Fruit fly (Drosophila melanogaster) whole organism, embryonic: Measurements from ENCODE around the gene sro.

Source experiments
- Abd-B ChIP-seq: fragments of 200-800 bp; sonication (Bioruptor generic); optimal IDR thresholded peaks from 2 replicates; lab custom pipeline; 2018; ENCODE audit warnings: missing biosample characterization, mild to moderate bottlenecking, missing genetic modification characterization, moderate library complexity
- Bgb ChIP-seq: fragments of 200-800 bp; sonication (Bioruptor generic); IDR thresholded peaks from 2 replicates; pipeline ENCODE4 v1.3.6; 2022; ENCODE audit warnings: missing biosample characterization, missing genetic modification characterization; ENCODE audit not compliant: partially characterized antibody
- CG11085 ChIP-seq: fragments of 200-800 bp; sonication (Bioruptor generic); IDR thresholded peaks from 2 replicates; pipeline ENCODE4 v1.3.6; 2022; ENCODE audit warnings: missing biosample characterization, missing genetic modification characterization
- CG11456 ChIP-seq: fragments of 200-800 bp; sonication (Bioruptor generic); IDR thresholded peaks from 3 replicates; pipeline ENCODE4 v1.3.6; 2022; ENCODE audit warnings: missing biosample characterization, missing genetic modification characterization
- CG13287 ChIP-seq: fragments of 200-800 bp; sonication (Bioruptor generic); IDR thresholded peaks from 2 replicates; pipeline ENCODE4 v1.3.6; 2022; ENCODE audit warnings: missing biosample characterization, missing genetic modification characterization; ENCODE audit not compliant: partially characterized antibody
- CG14965 ChIP-seq: fragments of 200-800 bp; sonication (Bioruptor generic); optimal IDR thresholded peaks from 2 replicates; lab custom pipeline; 2016; ENCODE audit warnings: missing biosample characterization, missing genetic modification characterization, borderline replicate concordance
- CG15514 ChIP-seq: fragments of 200-800 bp; sonication (Bioruptor generic); optimal IDR thresholded peaks from 3 replicates; lab custom pipeline; 2017; ENCODE audit warnings: missing biosample characterization, missing genetic modification characterization, mild to moderate bottlenecking, moderate library complexity, missing genetic modification reagents
- CG16815 ChIP-seq: fragments of 200-800 bp; sonication (Bioruptor generic); optimal IDR thresholded peaks from 3 replicates; lab custom pipeline; 2017; ENCODE audit warnings: missing biosample characterization, mild to moderate bottlenecking, missing genetic modification characterization
- CG17328 ChIP-seq: fragments of 200-800 bp; sonication (Bioruptor generic); IDR thresholded peaks from 2 replicates; pipeline ENCODE4 v1.3.6; 2022; ENCODE audit warnings: missing biosample characterization, missing genetic modification characterization
- CG17359 ChIP-seq: fragments of 200-800 bp; sonication (Bioruptor generic); optimal IDR thresholded peaks from 3 replicates; lab custom pipeline; 2018; ENCODE audit warnings: missing biosample characterization, mild to moderate bottlenecking, missing genetic modification characterization, moderate library complexity
- CG18011 ChIP-seq: fragments of 200-800 bp; sonication (Bioruptor generic); optimal IDR thresholded peaks from 2 replicates; lab custom pipeline; 2017; ENCODE audit warnings: missing biosample characterization, missing genetic modification characterization, mild to moderate bottlenecking, moderate library complexity, missing genotype
- CG2116 ChIP-seq: fragments of 200-800 bp; sonication (Bioruptor generic); optimal IDR thresholded peaks from 3 replicates; lab custom pipeline; 2018; ENCODE audit warnings: missing biosample characterization, mild to moderate bottlenecking, missing genetic modification characterization
- CG32772 ChIP-seq: fragments of 200-800 bp; sonication (Bioruptor generic); IDR thresholded peaks from 2 replicates; pipeline ENCODE4 v1.3.6; 2022; ENCODE audit warnings: missing biosample characterization, missing genetic modification characterization
- CG34224 ChIP-seq: fragments of 200-800 bp; sonication (Bioruptor generic); IDR thresholded peaks from 3 replicates; pipeline ENCODE4 v1.3.6; 2022; ENCODE audit warnings: missing biosample characterization, missing genetic modification characterization; ENCODE audit not compliant: partially characterized antibody
- CG3838 ChIP-seq: fragments of 200-800 bp; sonication (Bioruptor generic); optimal IDR thresholded peaks from 3 replicates; lab custom pipeline; 2016; ENCODE audit warnings: missing biosample characterization, missing genetic modification characterization
- CG4730 ChIP-seq: fragments of 200-800 bp; sonication (Bioruptor generic); IDR thresholded peaks from 2 replicates; pipeline ENCODE4 v1.3.6; 2022; ENCODE audit warnings: missing biosample characterization, missing genetic modification characterization
- CG4820 ChIP-seq: fragments of 200-800 bp; sonication (Bioruptor generic); optimal IDR thresholded peaks from 3 replicates; lab custom pipeline; 2016; ENCODE audit warnings: missing biosample characterization, missing genetic modification characterization
- CG8924 ChIP-seq: fragments of 200-800 bp; optimal IDR thresholded peaks from 3 replicates; lab custom pipeline; 2019; ENCODE audit warnings: missing biosample characterization, mild to moderate bottlenecking, missing genetic modification characterization, moderate library complexity
- CG9609 ChIP-seq: fragments of 200-800 bp; sonication (Bioruptor generic); optimal IDR thresholded peaks from 3 replicates; lab custom pipeline; 2016; ENCODE audit warnings: missing biosample characterization, missing genetic modification characterization
- CG9727 ChIP-seq: fragments of 200-800 bp; sonication (Bioruptor generic); optimal IDR thresholded peaks from 3 replicates; lab custom pipeline; 2017; ENCODE audit warnings: missing biosample characterization, mild to moderate bottlenecking, missing genetic modification characterization
- CHES-1-like ChIP-seq: fragments of 200-800 bp; sonication (Bioruptor generic); optimal IDR thresholded peaks from 2 replicates; lab custom pipeline; 2016; ENCODE audit warnings: missing biosample characterization, missing genetic modification characterization
- CTCF ChIP-seq: fragments of 200-800 bp; sonication (Bioruptor generic); optimal IDR thresholded peaks from 2 replicates; lab custom pipeline; 2017; ENCODE audit warnings: missing biosample characterization, mild to moderate bottlenecking, missing genetic modification characterization, moderate library complexity
- Dll ChIP-seq: fragments of 200-800 bp; sonication (Bioruptor generic); IDR thresholded peaks from 4 replicates; pipeline ENCODE4 v1.3.6; 2022; ENCODE audit warnings: missing biosample characterization, missing genetic modification characterization; ENCODE audit not compliant: partially characterized antibody
- GATAe ChIP-seq: fragments of 200-800 bp; sonication (Bioruptor generic); conservative IDR thresholded peaks from 2 replicates; pipeline ENCODE4 v1.3.6; 2022; ENCODE audit warnings: missing biosample characterization, missing genetic modification characterization
- HLH54F ChIP-seq: fragments of 200-800 bp; sonication (Bioruptor generic); optimal IDR thresholded peaks from 3 replicates; lab custom pipeline; 2016; ENCODE audit warnings: missing biosample characterization, missing genetic modification characterization
- Hsf ChIP-seq: fragments of 200-800 bp; sonication (Bioruptor generic); optimal IDR thresholded peaks from 3 replicates; lab custom pipeline; 2016; ENCODE audit warnings: missing biosample characterization, missing genetic modification characterization
- MBD-R2 ChIP-seq: fragments of 200-800 bp; sonication (Bioruptor generic); IDR thresholded peaks from 2 replicates; pipeline ENCODE4 v1.3.6; 2022; ENCODE audit warnings: missing biosample characterization, missing genetic modification characterization
- Med ChIP-seq: fragments of 200-800 bp; sonication (Bioruptor generic); peaks from one replicate; lab custom pipeline; 2016; ENCODE audit warnings: missing biosample characterization, missing genetic modification characterization, mild to moderate bottlenecking, inconsistent platforms, moderate library complexity
- Optix ChIP-seq: fragments of 200-800 bp; sonication (Bioruptor generic); IDR thresholded peaks from 3 replicates; pipeline ENCODE4 v1.3.6; 2022; ENCODE audit warnings: missing biosample characterization, missing genetic modification characterization
- Sry-δ ChIP-seq: fragments of 200-800 bp; sonication (Bioruptor generic); optimal IDR thresholded peaks from 2 replicates; lab custom pipeline; 2016; ENCODE audit warnings: missing biosample characterization, missing genetic modification characterization
- Stat92E ChIP-seq, 3 experiments: fragments of >200 bp in 2 of 3; fragments of 200-800 bp in 1 of 3; sonication (Bioruptor generic) in 1 of 3; optimal IDR thresholded peaks; 2 replicates each; lab custom pipeline; 2017 to 2019; ENCODE audit warnings: missing biosample characterization in 3 of 3, missing genetic modification characterization in 3 of 3, mild to moderate bottlenecking in 1 of 3, moderate library complexity in 1 of 3
- ab ChIP-seq: fragments of 200-800 bp; sonication (Bioruptor generic); optimal IDR thresholded peaks from 2 replicates; lab custom pipeline; 2016; ENCODE audit warnings: missing biosample characterization, missing genetic modification characterization
- ac ChIP-seq: fragments of 200-800 bp; sonication (Bioruptor generic); optimal IDR thresholded peaks from 3 replicates; lab custom pipeline; 2017; ENCODE audit warnings: missing biosample characterization, mild to moderate bottlenecking, missing genetic modification characterization
- bbx ChIP-seq: fragments of 200-800 bp; sonication (Bioruptor generic); IDR thresholded peaks from 2 replicates; pipeline ENCODE4 v1.3.6; 2022; ENCODE audit warnings: missing biosample characterization, missing genetic modification characterization; ENCODE audit not compliant: partially characterized antibody
- cg ChIP-seq: fragments of 200-800 bp; sonication (Bioruptor generic); optimal IDR thresholded peaks from 3 replicates; lab custom pipeline; 2019; ENCODE audit warnings: missing biosample characterization, mild to moderate bottlenecking, missing genetic modification characterization, moderate library complexity
- cwo ChIP-seq: fragments of 200-800 bp; sonication (Bioruptor generic); optimal IDR thresholded peaks from 3 replicates; lab custom pipeline; 2017; ENCODE audit warnings: missing biosample characterization, missing genetic modification characterization, mild to moderate bottlenecking, moderate library complexity, missing genetic modification reagents
- dimm ChIP-seq: fragments of 200-800 bp; sonication (Bioruptor generic); IDR thresholded peaks from 2 replicates; pipeline ENCODE4 v1.3.6; 2022; ENCODE audit warnings: missing biosample characterization, missing genetic modification characterization
- gcm ChIP-seq: fragments of 200-800 bp; sonication (Bioruptor generic); optimal IDR thresholded peaks from 2 replicates; lab custom pipeline; 2019; ENCODE audit warnings: missing biosample characterization, mild to moderate bottlenecking, missing genetic modification characterization, moderate library complexity
- luna ChIP-seq: fragments of 200-800 bp; sonication (Bioruptor generic); optimal IDR thresholded peaks from 2 replicates; lab custom pipeline; 2016; ENCODE audit warnings: missing biosample characterization, missing genetic modification characterization
- mam ChIP-seq: fragments of 200-800 bp; sonication (Bioruptor generic); optimal IDR thresholded peaks from 3 replicates; lab custom pipeline; 2016; ENCODE audit warnings: missing biosample characterization, missing genetic modification characterization
- nmo ChIP-seq: fragments of 200-800 bp; sonication (Bioruptor generic); optimal IDR thresholded peaks from 2 replicates; lab custom pipeline; 2018; ENCODE audit warnings: missing biosample characterization, mild to moderate bottlenecking, missing genetic modification characterization, moderate library complexity
- nom ChIP-seq: fragments of 200-800 bp; sonication (Bioruptor generic); optimal IDR thresholded peaks from 2 replicates; lab custom pipeline; 2017; ENCODE audit warnings: missing biosample characterization, missing genetic modification characterization, mild to moderate bottlenecking, moderate library complexity, missing genetic modification reagents
- oc ChIP-seq: fragments of 200-800 bp; sonication (Bioruptor generic); optimal IDR thresholded peaks from 2 replicates; lab custom pipeline; 2018; ENCODE audit warnings: missing biosample characterization, mild to moderate bottlenecking, missing genetic modification characterization, moderate library complexity
- odd ChIP-seq: fragments of 200-800 bp; sonication (Bioruptor generic); optimal IDR thresholded peaks from 2 replicates; lab custom pipeline; 2017; ENCODE audit warnings: missing biosample characterization, mild to moderate bottlenecking, missing genetic modification characterization
- schlank ChIP-seq: fragments of 200-800 bp; sonication (Bioruptor generic); optimal IDR thresholded peaks from 2 replicates; lab custom pipeline; 2018; ENCODE audit warnings: missing biosample characterization, mild to moderate bottlenecking, missing genetic modification characterization
- tap ChIP-seq: fragments of 200-800 bp; optimal IDR thresholded peaks from 3 replicates; lab custom pipeline; 2019; ENCODE audit warnings: missing biosample characterization, mild to moderate bottlenecking, missing genetic modification characterization, moderate library complexity
- tna ChIP-seq: fragments of 200-800 bp; sonication (Bioruptor generic); IDR thresholded peaks from 2 replicates; pipeline ENCODE4 v1.3.6; 2022; ENCODE audit warnings: missing biosample characterization, missing genetic modification characterization; ENCODE audit not compliant: partially characterized antibody
- unpg ChIP-seq: fragments of 200-800 bp; sonication (Bioruptor generic); optimal IDR thresholded peaks from 3 replicates; lab custom pipeline; 2018; ENCODE audit warnings: missing biosample characterization, mild to moderate bottlenecking, missing genetic modification characterization, moderate library complexity
- wor ChIP-seq: fragments of 200-800 bp; sonication (Bioruptor generic); IDR thresholded peaks from 2 replicates; pipeline ENCODE4 v1.3.6; 2022; ENCODE audit warnings: missing biosample characterization, missing genetic modification characterization

The sro gene

DNA sequence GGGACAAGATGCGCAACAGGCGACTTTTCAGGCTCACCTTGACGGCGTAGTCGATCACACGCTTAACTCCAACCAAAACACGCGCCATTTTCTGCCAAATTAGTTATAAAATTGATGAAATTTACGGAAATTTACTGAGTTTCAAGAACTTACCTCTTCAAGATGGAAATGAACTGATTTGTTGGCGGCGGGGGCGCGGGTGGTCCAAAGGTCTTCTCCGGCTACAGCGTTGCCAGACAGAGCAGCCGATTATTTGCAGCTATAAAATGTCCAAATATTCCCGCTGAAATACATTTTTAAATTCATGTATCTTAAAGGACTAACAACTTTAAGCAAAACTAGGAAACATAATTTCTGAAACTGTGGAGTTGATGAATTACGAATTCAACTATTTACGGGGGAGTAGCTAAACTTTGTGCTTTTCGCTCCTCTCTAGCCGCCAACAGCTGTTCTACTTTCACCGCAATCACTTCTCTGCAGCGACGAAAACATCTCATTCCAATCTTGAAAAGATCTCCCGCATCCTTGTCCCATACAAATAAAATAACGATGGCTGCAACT lies 8.4 kb downstream of the sro start, which contains the start of the genes Etfb and CG7789 (continued):
- TF ChIP-seq nom (GFP tag; lab: Kevin White, UChicago) (peak; percentile 99), ab (GFP tag; lab: Kevin White, UChicago) (no peak), CG15514 (peak; percentile 74), unpg (GFP tag; lab: Kevin White, UChicago) (no peak), CG3838 (GFP tag; lab: Kevin White, UChicago) (no peak), CG9609 (GFP tag; lab: Kevin White, UChicago) (peak; percentile 83), MBD-R2 (peak; percentile 96), CG11085 (GFP tag; lab: Robert Waterston, UW) (peak; percentile 74; the same call in 1 of the 2 replicates), Bgb (GFP tag; lab: Robert Waterston, UW) (peak; percentile 86), CG32772 (peak; percentile 77), CG14965 (GFP tag; lab: Kevin White, UChicago) (no peak), tap (tag; lab: Kevin White, UChicago) (no peak), cg (GFP tag; lab: Kevin White, UChicago) (no peak), HLH54F (GFP tag; lab: Kevin White, UChicago) (peak; percentile 84), tna (no peak), GATAe (GFP tag; lab: Robert Waterston, UW) (peak; percentile 59; the same call in 1 of the 2 replicates), Abd-B (GFP tag; lab: Kevin White, UChicago) (peak; percentile 74), oc (tag; lab: Kevin White, UChicago) (no peak), CG18011 (GFP tag; lab: Kevin White, UChicago) (peak; percentile 42), CG4820 (GFP tag; lab: Kevin White, UChicago) (peak; percentile 35), schlank (tag; lab: Kevin White, UChicago) (peak; percentile 72), Sry-δ (GFP tag; lab: Kevin White, UChicago) (peak; percentile 89), mam (GFP tag; lab: Kevin White, UChicago) (peak; percentile 83), odd (GFP tag; lab: Kevin White, UChicago) (no peak), Med (peak; percentile 97), CTCF (GFP tag; lab: Kevin White, UChicago) (peak; percentile 19), CG17359 (tag; lab: Kevin White, UChicago) (peak; percentile 39), gcm (GFP tag; lab: Kevin White, UChicago) (no peak), CG11456 (GFP tag; lab: Robert Waterston, UW) (peak; percentile 85), Stat92E (GFP tag; optimal IDR thresholded peaks at IDR 0.05; lab: Kevin White, UChicago) (no peak), CG2116 (GFP tag; lab: Kevin White, UChicago) (peak; percentile 91), dimm (no peak), Dll (peak; percentile 89), CG34224 (peak; percentile 87), ac (GFP tag; lab: Kevin White, UChicago) (no peak), CG9727 (GFP tag; lab: Kevin White, UChicago) (peak; percentile 61), Optix (peak; percentile 65), CHES-1-like (GFP tag; lab: Kevin White, UChicago) (peak; percentile 85), CG8924 (peak; percentile 36), CG13287 (peak; percentile 93), Hsf (peak; percentile 83), CG17328 (GFP tag; lab: Robert Waterston, UW) (peak; percentile 67), cwo (GFP tag; lab: Kevin White, UChicago) (no peak), CG4730 (GFP tag; lab: Robert Waterston, UW) (peak; percentile 66), CG16815 (GFP tag; lab: Kevin White, UChicago) (peak; percentile 59), bbx (GFP tag; lab: Robert Waterston, UW) (peak; percentile 63; the same call in 1 of the 2 replicates), luna (peak; percentile 47), nmo (peak; percentile 84), wor (GFP tag; lab: Robert Waterston, UW) (peak; percentile 43; the same call in 1 of the 2 replicates)
